Fruit fly (Drosophila melanogaster): Measurements from ENCODE around the gene JMJD7.

Gene JMJD7

DNA sequence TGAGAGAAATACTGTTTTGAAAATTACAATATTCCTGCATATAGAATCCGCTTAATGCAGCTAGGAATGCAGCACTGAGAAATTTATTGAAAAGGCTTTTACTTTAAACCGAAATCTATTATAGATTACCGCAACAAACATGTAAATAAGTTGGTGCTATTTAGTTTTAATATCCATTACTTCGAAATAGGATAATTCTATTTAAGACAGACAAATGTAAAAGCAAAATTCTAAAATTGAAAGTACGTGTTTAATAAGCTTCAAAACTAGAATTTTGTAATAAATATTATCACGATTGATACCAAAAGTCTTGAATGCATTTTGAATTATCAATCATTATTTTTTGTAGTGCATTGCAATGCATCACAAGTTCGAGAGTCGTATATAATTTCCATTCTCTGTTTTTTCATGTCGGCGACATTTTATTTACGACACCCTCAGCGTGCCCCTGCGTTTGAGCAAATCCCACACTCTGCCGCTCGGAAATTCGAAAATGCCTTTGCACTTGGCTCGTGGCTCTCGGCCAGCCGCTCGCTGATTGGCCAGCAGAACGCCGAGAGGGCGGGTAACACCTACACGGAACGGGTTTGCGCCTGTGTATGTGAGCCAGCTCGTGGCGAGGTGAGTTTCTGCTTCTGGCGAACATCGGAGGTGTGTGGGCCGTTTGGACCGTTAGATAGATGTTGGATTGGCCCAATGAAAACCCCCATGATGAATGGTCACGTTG, 46.8 kb downstream of the JMJD7 start (continued):
- TF ChIP-seq pan (optimal IDR thresholded peaks at IDR 0.05), result no peak
- peak in 1 of 2 experiments; percentile 16 for TF ChIP-seq pan (GFP tag; optimal IDR thresholded peaks at IDR 0.05 in 1 of 2, IDR thresholded peaks at IDR 0.05 in 1 of 2)
- TF ChIP-seq Awh (GFP tag; IDR thresholded peaks at IDR 0.05), result no peak
- no peak for TF ChIP-seq maf-S (GFP tag; optimal IDR thresholded peaks at IDR 0.05)
- no peak for TF ChIP-seq CG18764 (GFP tag; optimal IDR thresholded peaks at IDR 0.05)
- no peak for TF ChIP-seq toy (GFP tag; IDR thresholded peaks at IDR 0.05)
- no peak for TF ChIP-seq CG6854 (GFP tag; optimal IDR thresholded peaks at IDR 0.05)
- TF ChIP-seq CG12391 (tag; optimal IDR thresholded peaks at IDR 0.05), result peak; percentile 17
- TF ChIP-seq D19A (tag; optimal IDR thresholded peaks at IDR 0.05), result peak; percentile 46
- TF ChIP-seq fd102C (GFP tag; optimal IDR thresholded peaks at IDR 0.05), result no peak
- no peak for TF ChIP-seq Doc3 (GFP tag; IDR thresholded peaks at IDR 0.05; ENCODE audit: partially characterized antibody)
- TF ChIP-seq Myb (GFP tag; optimal IDR thresholded peaks at IDR 0.05), result no peak
- no peak for TF ChIP-seq Atf6 (GFP tag; IDR thresholded peaks at IDR 0.05)
- no peak for TF ChIP-seq CG18011 (GFP tag; optimal IDR thresholded peaks at IDR 0.05)
- no peak for TF ChIP-seq Scr (GFP tag; IDR thresholded peaks at IDR 0.05; ENCODE audit: partially characterized antibody)
- no peak for TF ChIP-seq az2 (GFP tag; optimal IDR thresholded peaks at IDR 0.05)
- TF ChIP-seq CG3847 (GFP tag; IDR thresholded peaks at IDR 0.05), result no peak
- no peak for TF ChIP-seq klu (GFP tag; IDR thresholded peaks at IDR 0.05)
- TF ChIP-seq C15 (GFP tag; IDR thresholded peaks at IDR 0.05), result no peak
- TF ChIP-seq CG6272 (GFP tag; IDR thresholded peaks at IDR 0.05), result no peak
- TF ChIP-seq fd96Cb (tag; optimal IDR thresholded peaks at IDR 0.05), result peak; percentile 60
- TF ChIP-seq gem (tag; optimal IDR thresholded peaks at IDR 0.05), result peak; percentile 60
- no peak for TF ChIP-seq D19B (GFP tag; optimal IDR thresholded peaks at IDR 0.05)
- no peak for TF ChIP-seq BEAF-32 (GFP tag; optimal IDR thresholded peaks at IDR 0.05)
- TF ChIP-seq stc (GFP tag; IDR thresholded peaks at IDR 0.05), result no peak
- TF ChIP-seq gfzf (GFP tag; optimal IDR thresholded peaks at IDR 0.05), result no peak
- no peak for TF ChIP-seq CG7745 (tag; optimal IDR thresholded peaks at IDR 0.05)
- TF ChIP-seq fu2 (GFP tag; optimal IDR thresholded peaks at IDR 0.05), result no peak
- TF ChIP-seq crc (GFP tag; optimal IDR thresholded peaks at IDR 0.05), result no peak
- peak; percentile 32 for TF ChIP-seq CG4820 (GFP tag; optimal IDR thresholded peaks at IDR 0.05)
- no peak for TF ChIP-seq en (GFP tag; optimal IDR thresholded peaks at IDR 0.05)
- TF ChIP-seq sim (GFP tag; IDR thresholded peaks at IDR 0.05), result 0 out of 2 replicates have a peak, but pooled peaks have one; percentile 11
- TF ChIP-seq CG18599 (GFP tag; optimal IDR thresholded peaks at IDR 0.05), result no peak
- no peak for TF ChIP-seq CG2129 (GFP tag; IDR thresholded peaks at IDR 0.05; ENCODE audit: partially characterized antibody)
- no peak for TF ChIP-seq wek (GFP tag; optimal IDR thresholded peaks at IDR 0.05)
- TF ChIP-seq CG10321 (GFP tag; IDR thresholded peaks at IDR 0.05), result no peak
- TF ChIP-seq ap (GFP tag; IDR thresholded peaks at IDR 0.05), result no peak
- TF ChIP-seq bab2 (GFP tag; optimal IDR thresholded peaks at IDR 0.05), result no peak
- no peak for TF ChIP-seq GATAe (GFP tag; conservative IDR thresholded peaks at IDR 0.05)
- TF ChIP-seq CG13894 (tag; optimal IDR thresholded peaks at IDR 0.05), result no peak
- TF ChIP-seq amos (GFP tag; IDR thresholded peaks at IDR 0.05; ENCODE audit: partially characterized antibody), result no peak
- TF ChIP-seq sd (tag; optimal IDR thresholded peaks at IDR 0.05), result no peak
- TF ChIP-seq Chrac-16 (GFP tag; optimal IDR thresholded peaks at IDR 0.05), result no peak
- TF ChIP-seq Hr51 (GFP tag; optimal IDR thresholded peaks at IDR 0.05), result no peak
- TF ChIP-seq CG32532 (GFP tag; IDR thresholded peaks at IDR 0.05), result no peak
- TF ChIP-seq bsh (GFP tag; optimal IDR thresholded peaks at IDR 0.05), result peak in 1 of 2 experiments; percentile 18
- no peak for TF ChIP-seq CG3838 (GFP tag; optimal IDR thresholded peaks at IDR 0.05)
- peak; percentile 6 for TF ChIP-seq trem (tag; optimal IDR thresholded peaks at IDR 0.05)
- no peak for TF ChIP-seq ERR (GFP tag; optimal IDR thresholded peaks at IDR 0.05)
- TF ChIP-seq CG11560 (tag; IDR thresholded peaks at IDR 0.05), result no peak

All from whole organism, embryonic.